Fruit fly (Drosophila melanogaster) S2 (cell line): ENCODE measurements around the gene CG11052.

Source experiments
- CG8478 ChIP-seq: fragments of >200 bp; optimal IDR thresholded peaks from 2 replicates; lab custom pipeline; 2018
- CTCF ChIP-seq, 2 experiments: fragments of >200 bp; optimal IDR thresholded peaks; 2 replicates each; lab custom pipeline; 2018

DNA sequence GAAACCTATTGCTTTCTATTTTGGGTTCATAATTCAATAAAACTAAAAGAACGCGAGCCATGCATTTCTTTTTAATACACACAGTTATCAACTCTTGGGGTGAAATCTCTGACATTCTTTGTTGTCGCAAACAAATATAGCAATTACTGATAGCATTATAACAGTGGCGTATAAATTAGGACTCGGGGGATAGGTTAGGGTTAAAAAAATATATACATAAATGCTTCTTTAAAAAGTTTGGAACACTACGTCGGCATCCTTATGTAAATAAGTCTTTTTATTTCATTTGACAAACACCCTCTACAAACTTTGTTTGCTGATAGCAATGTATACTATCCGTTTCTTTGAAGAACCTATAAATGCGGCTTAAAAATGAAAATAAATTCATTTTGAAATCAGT is 31.7 kb upstream of the CG11052 start, which contains the start of gene CG43060:
- no peak for TF ChIP-seq CTCF (optimal IDR thresholded peaks at IDR 0.05; lab: Kevin White, UChicago)
- TF ChIP-seq CG8478 (lab: Kevin White, UChicago), result no peak
